Worm (Caenorhabditis elegans): ENCODE results near the gene C11H1.9.

C11H1.9 gene

ce11 chrX:14297209-14297608, 23.0 kb downstream of the C11H1.9 start (continued):
- TF ChIP-seq pat-9 (tag; optimal IDR thresholded peaks at IDR 0.05): no peak
- TF ChIP-seq ceh-6 (GFP tag; optimal IDR thresholded peaks at IDR 0.05): no peak

- no peak for TF ChIP-seq ama-1 (optimal IDR thresholded peaks at IDR 0.05)
- TF ChIP-seq ceh-14 (tag; optimal IDR thresholded peaks at IDR 0.05): no peak
- TF ChIP-seq lim-6 (tag; optimal IDR thresholded peaks at IDR 0.05): no peak
- TF ChIP-seq pha-4 (tag; optimal IDR thresholded peaks at IDR 0.05): no peak
Measured at ce11 chrX:14296559-14296958, 23.6 kb downstream of the C11H1.9 start, which contains the start of gene madd-3. Gene madd-3, minus strand, starts transcription at chrX:14296659.

- TF ChIP-seq elt-4 (tag; optimal IDR thresholded peaks at IDR 0.05) (no peak), ceh-18 (tag; optimal IDR thresholded peaks at IDR 0.05) (peak; percentile 90), unc-55 (GFP tag; optimal IDR thresholded peaks at IDR 0.05) (peak; percentile 65), ceh-31 (tag; optimal IDR thresholded peaks at IDR 0.05) (no peak), rnt-1 (tag; optimal IDR thresholded peaks at IDR 0.05) (peak; percentile 56), syd-9 (tag; optimal IDR thresholded peaks at IDR 0.05) (peak; percentile 12), ahr-1 (tag; optimal IDR thresholded peaks at IDR 0.05) (no peak), madf-2 (tag; optimal IDR thresholded peaks at IDR 0.05) (no peak), pat-9 (tag; optimal IDR thresholded peaks at IDR 0.05) (peak; percentile 20), odd-2 (tag; optimal IDR thresholded peaks at IDR 0.05) (no peak), nhr-232 (tag; optimal IDR thresholded peaks at IDR 0.05) (no peak), nfya-1 (tag; optimal IDR thresholded peaks at IDR 0.05) (peak; percentile 12), unc-3 (GFP tag; conservative IDR thresholded peaks at IDR 0.05) (no peak), unc-3 (tag; optimal IDR thresholded peaks at IDR 0.05) (no peak), ceh-34 (tag; optimal IDR thresholded peaks at IDR 0.05) (peak; percentile 44), tbx-2 (tag; optimal IDR thresholded peaks at IDR 0.05) (peak; percentile 30), dmd-4 (tag; optimal IDR thresholded peaks at IDR 0.05; ENCODE audit: borderline replicate concordance) (no peak)
Measured at ce11 chrX:14292632-14293031, 27.6 kb downstream of the C11H1.9 start.

- TF ChIP-seq odd-2 (tag; optimal IDR thresholded peaks at IDR 0.05): no peak
- TF ChIP-seq sox-2 (GFP tag; IDR thresholded peaks at IDR 0.05): no peak
- TF ChIP-seq mec-3 (tag; optimal IDR thresholded peaks at IDR 0.05; ENCODE audit: borderline replicate concordance): peak; percentile 44
- no peak for TF ChIP-seq elt-4 (tag; optimal IDR thresholded peaks at IDR 0.05)
- no peak for TF ChIP-seq ceh-30 (tag; optimal IDR thresholded peaks at IDR 0.05)
- no peak for TF ChIP-seq madf-2 (tag; optimal IDR thresholded peaks at IDR 0.05)
Measured at ce11 chrX:14289993-14290392, 30.2 kb downstream of the C11H1.9 start.

ce11 chrX:14287888-14288287, 32.3 kb downstream of the C11H1.9 start:
- TF ChIP-seq ztf-16 (tag; optimal IDR thresholded peaks at IDR 0.05) (no peak), unc-55 (GFP tag; optimal IDR thresholded peaks at IDR 0.05) (peak; percentile 76), ceh-6 (GFP tag; optimal IDR thresholded peaks at IDR 0.05) (no peak), ceh-18 (tag; optimal IDR thresholded peaks at IDR 0.05) (peak; percentile 74), tbx-2 (tag; optimal IDR thresholded peaks at IDR 0.05) (peak; percentile 6), pha-4 (tag; optimal IDR thresholded peaks at IDR 0.05) (no peak), rnt-1 (tag; optimal IDR thresholded peaks at IDR 0.05) (peak; percentile 98), odd-2 (tag; optimal IDR thresholded peaks at IDR 0.05) (no peak)

ce11 chrX:14281526-14281925, 38.7 kb downstream of the C11H1.9 start, which contains the start of gene E02H4.2:
Gene E02H4.2, minus strand, starts transcription at chrX:14281626.
- TF ChIP-seq ceh-22 (tag; optimal IDR thresholded peaks at IDR 0.05) (no peak), C38D4.7 (GFP tag; optimal IDR thresholded peaks at IDR 0.05) (no peak), nfya-1 (tag; optimal IDR thresholded peaks at IDR 0.05) (no peak), pat-9 (tag; optimal IDR thresholded peaks at IDR 0.05) (no peak), ztf-16 (tag; optimal IDR thresholded peaks at IDR 0.05) (no peak), zip-5 (tag; optimal IDR thresholded peaks at IDR 0.05) (no peak), unc-42 (tag; optimal IDR thresholded peaks at IDR 0.05) (no peak), hlh-15 (tag; optimal IDR thresholded peaks at IDR 0.05) (no peak), ceh-18 (tag; optimal IDR thresholded peaks at IDR 0.05) (no peak)

Measured in whole organism, late embryonic.